Fruit fly (Drosophila melanogaster) whole organism, embryonic: ENCODE results near the gene CG5050.

ENCODE experiments used
- Ada2b ChIP-seq: fragments of 200-800 bp; sonication (Bioruptor generic); IDR thresholded peaks from 2 replicates; pipeline ENCODE4 v1.3.6; 2022; ENCODE audit warnings: missing biosample characterization, missing genetic modification characterization
- CG10366 ChIP-seq: fragments of 200-800 bp; sonication (Bioruptor generic); IDR thresholded peaks from 2 replicates; pipeline ENCODE4 v1.3.6; 2022; ENCODE audit warnings: missing biosample characterization, missing genetic modification characterization
- CG10431 ChIP-seq: fragments of 200-800 bp; sonication (Bioruptor generic); optimal IDR thresholded peaks from 3 replicates; lab custom pipeline; 2018; ENCODE audit warnings: missing biosample characterization, mild to moderate bottlenecking, missing genetic modification characterization
- CG10654 ChIP-seq: fragments of 200-800 bp; sonication (Bioruptor generic); optimal IDR thresholded peaks from 2 replicates; lab custom pipeline; 2016; ENCODE audit warnings: missing biosample characterization, missing genetic modification characterization
- CG13775 ChIP-seq: fragments of 200-800 bp; sonication (Bioruptor generic); optimal IDR thresholded peaks from 3 replicates; lab custom pipeline; 2017; ENCODE audit warnings: missing biosample characterization, mild to moderate bottlenecking, missing genetic modification characterization
- CG15073 ChIP-seq: fragments of 200-800 bp; sonication (Bioruptor generic); optimal IDR thresholded peaks from 2 replicates; lab custom pipeline; 2016; ENCODE audit warnings: missing biosample characterization, missing genetic modification characterization
- CG1602 ChIP-seq: fragments of 200-800 bp; sonication (Bioruptor generic); optimal IDR thresholded peaks from 3 replicates; lab custom pipeline; 2016; ENCODE audit warnings: missing biosample characterization, missing genetic modification characterization
- CG1603 ChIP-seq: fragments of 200-800 bp; sonication (Bioruptor generic); optimal IDR thresholded peaks from 2 replicates; lab custom pipeline; 2019; ENCODE audit warnings: missing biosample characterization, mild to moderate bottlenecking, missing genetic modification characterization, moderate library complexity
- CG18262 ChIP-seq: fragments of 200-800 bp; optimal IDR thresholded peaks from 3 replicates; lab custom pipeline; 2019; ENCODE audit warnings: missing biosample characterization, mild to moderate bottlenecking, missing genetic modification characterization, moderate library complexity
- CG2712 ChIP-seq: fragments of 200-800 bp; optimal IDR thresholded peaks from 3 replicates; lab custom pipeline; 2019; ENCODE audit warnings: missing biosample characterization, mild to moderate bottlenecking, missing genetic modification characterization, moderate library complexity
- CG34224 ChIP-seq: fragments of 200-800 bp; sonication (Bioruptor generic); IDR thresholded peaks from 3 replicates; pipeline ENCODE4 v1.3.6; 2022; ENCODE audit warnings: missing biosample characterization, missing genetic modification characterization; ENCODE audit not compliant: partially characterized antibody
- CG3838 ChIP-seq: fragments of 200-800 bp; sonication (Bioruptor generic); optimal IDR thresholded peaks from 3 replicates; lab custom pipeline; 2016; ENCODE audit warnings: missing biosample characterization, missing genetic modification characterization
- CG6272 ChIP-seq: fragments of 200-800 bp; sonication (Bioruptor generic); IDR thresholded peaks from 2 replicates; pipeline ENCODE4 v1.3.6; 2022; ENCODE audit warnings: missing biosample characterization, missing genetic modification characterization
- CG7786 ChIP-seq: fragments of 200-800 bp; sonication (Bioruptor generic); optimal IDR thresholded peaks from 2 replicates; lab custom pipeline; 2016; ENCODE audit warnings: missing biosample characterization, missing genetic modification characterization
- CG8388 ChIP-seq: fragments of 200-800 bp; sonication (Bioruptor generic); optimal IDR thresholded peaks from 2 replicates; lab custom pipeline; 2019; ENCODE audit warnings: missing biosample characterization, mild to moderate bottlenecking, missing genetic modification characterization, moderate library complexity
- Deaf1 ChIP-seq: fragments of 200-800 bp; optimal IDR thresholded peaks from 3 replicates; lab custom pipeline; 2019; ENCODE audit warnings: missing biosample characterization, mild to moderate bottlenecking, missing genetic modification characterization, moderate library complexity
- Dip2 ChIP-seq: fragments of 200-800 bp; sonication (Bioruptor generic); IDR thresholded peaks from 2 replicates; pipeline ENCODE4 v1.3.6; 2022; ENCODE audit warnings: missing biosample characterization, missing genetic modification characterization
- Doc2 ChIP-seq: fragments of 200-800 bp; sonication (Bioruptor generic); IDR thresholded peaks from 2 replicates; pipeline ENCODE4 v1.3.6; 2022; ENCODE audit warnings: missing biosample characterization, missing genetic modification characterization
- GATAe ChIP-seq: fragments of 200-800 bp; sonication (Bioruptor generic); conservative IDR thresholded peaks from 2 replicates; pipeline ENCODE4 v1.3.6; 2022; ENCODE audit warnings: missing biosample characterization, missing genetic modification characterization
- H2.0 ChIP-seq: fragments of 200-800 bp; sonication (Bioruptor generic); IDR thresholded peaks from 2 replicates; pipeline ENCODE4 v1.3.6; 2022; ENCODE audit warnings: missing biosample characterization, missing genetic modification characterization
- MESR4 ChIP-seq: fragments of 200-800 bp; sonication (Bioruptor generic); optimal IDR thresholded peaks from 2 replicates; lab custom pipeline; 2018; ENCODE audit warnings: missing biosample characterization, mild to moderate bottlenecking, missing genetic modification characterization, moderate library complexity
- Neu2 ChIP-seq: fragments of 200-800 bp; sonication (Bioruptor generic); optimal IDR thresholded peaks from 3 replicates; lab custom pipeline; 2016; ENCODE audit warnings: missing biosample characterization, missing genetic modification characterization, borderline replicate concordance
- Sin3A ChIP-seq: fragments of >200 bp; optimal IDR thresholded peaks from 2 replicates; lab custom pipeline; 2018
- Tbp ChIP-seq: fragments of >200 bp; optimal IDR thresholded peaks from 2 replicates; lab custom pipeline; 2018; ENCODE audit warnings: missing biosample characterization, missing genetic modification characterization
- Vsx1 ChIP-seq: fragments of 200-800 bp; sonication (Bioruptor generic); optimal IDR thresholded peaks from 2 replicates; lab custom pipeline; 2017; ENCODE audit warnings: missing biosample characterization, mild to moderate bottlenecking, missing genetic modification characterization, missing genetic modification reagents
- abd-A ChIP-seq: fragments of 200-800 bp; sonication (Bioruptor generic); optimal IDR thresholded peaks from 3 replicates; lab custom pipeline; 2019; ENCODE audit warnings: missing biosample characterization, mild to moderate bottlenecking, missing genetic modification characterization, moderate library complexity
- aop ChIP-seq: fragments of 200-800 bp; sonication (Bioruptor generic); IDR thresholded peaks from 2 replicates; pipeline ENCODE4 v1.3.6; 2022; ENCODE audit warnings: missing biosample characterization, missing genetic modification characterization
- ash1 ChIP-seq: fragments of 200-800 bp; sonication (Bioruptor generic); optimal IDR thresholded peaks from 2 replicates; lab custom pipeline; 2018; ENCODE audit warnings: missing biosample characterization, mild to moderate bottlenecking, missing genetic modification characterization
- bab2 ChIP-seq: fragments of 200-800 bp; sonication (Bioruptor generic); optimal IDR thresholded peaks from 2 replicates; lab custom pipeline; 2016; ENCODE audit warnings: missing biosample characterization, missing genetic modification characterization
- cg ChIP-seq: fragments of 200-800 bp; sonication (Bioruptor generic); optimal IDR thresholded peaks from 3 replicates; lab custom pipeline; 2019; ENCODE audit warnings: missing biosample characterization, mild to moderate bottlenecking, missing genetic modification characterization, moderate library complexity
- corto ChIP-seq: fragments of 200-800 bp; sonication (Bioruptor generic); optimal IDR thresholded peaks from 2 replicates; lab custom pipeline; 2016; ENCODE audit warnings: missing biosample characterization, mild to moderate bottlenecking, missing genetic modification characterization, moderate library complexity
- dimm ChIP-seq: fragments of 200-800 bp; sonication (Bioruptor generic); IDR thresholded peaks from 2 replicates; pipeline ENCODE4 v1.3.6; 2022; ENCODE audit warnings: missing biosample characterization, missing genetic modification characterization
- eve ChIP-seq, 2 experiments: fragments of >200 bp; optimal IDR thresholded peaks; 2 replicates each; lab custom pipeline; 2017; ENCODE audit warnings: missing biosample characterization in 2 of 2, missing genetic modification characterization in 2 of 2
- ewg ChIP-seq: fragments of 200-800 bp; sonication (Bioruptor generic); optimal IDR thresholded peaks from 3 replicates; lab custom pipeline; 2017; ENCODE audit warnings: mild to moderate bottlenecking, missing biosample characterization, missing genetic modification reagents, missing genetic modification characterization
- fd64A ChIP-seq: fragments of 200-800 bp; sonication (Bioruptor generic); optimal IDR thresholded peaks from 3 replicates; lab custom pipeline; 2018; ENCODE audit warnings: missing biosample characterization, mild to moderate bottlenecking, missing genetic modification characterization
- gfzf ChIP-seq: fragments of 200-800 bp; sonication (Bioruptor generic); optimal IDR thresholded peaks from 2 replicates; lab custom pipeline; 2016; ENCODE audit warnings: missing biosample characterization, mild to moderate bottlenecking, missing genetic modification characterization, moderate library complexity
- hb ChIP-seq: fragments of 200-800 bp; sonication (Bioruptor generic); IDR thresholded peaks from 3 replicates; pipeline ENCODE4 v1.3.6; 2022; ENCODE audit warnings: missing biosample characterization, missing genetic modification characterization; ENCODE audit not compliant: partially characterized antibody
- insv ChIP-seq, 2 experiments: fragments of 200-800 bp; sonication (Bioruptor generic); optimal IDR thresholded peaks; 3 replicates each; lab custom pipeline; 2016 to 2018; ENCODE audit warnings: missing biosample characterization in 2 of 2, missing genetic modification characterization in 2 of 2
- lab ChIP-seq: fragments of 200-800 bp; sonication (Bioruptor generic); optimal IDR thresholded peaks from 3 replicates; lab custom pipeline; 2017; ENCODE audit warnings: missing biosample characterization, missing genetic modification characterization, mild to moderate bottlenecking, moderate library complexity, missing genetic modification reagents
- luna ChIP-seq: fragments of 200-800 bp; sonication (Bioruptor generic); optimal IDR thresholded peaks from 2 replicates; lab custom pipeline; 2016; ENCODE audit warnings: missing biosample characterization, missing genetic modification characterization
- nmo ChIP-seq: fragments of 200-800 bp; sonication (Bioruptor generic); optimal IDR thresholded peaks from 2 replicates; lab custom pipeline; 2018; ENCODE audit warnings: missing biosample characterization, mild to moderate bottlenecking, missing genetic modification characterization, moderate library complexity
- odd ChIP-seq: fragments of 200-800 bp; sonication (Bioruptor generic); optimal IDR thresholded peaks from 2 replicates; lab custom pipeline; 2017; ENCODE audit warnings: missing biosample characterization, mild to moderate bottlenecking, missing genetic modification characterization
- pnt ChIP-seq: fragments of 200-800 bp; sonication (Bioruptor generic); optimal IDR thresholded peaks from 3 replicates; lab custom pipeline; 2016; ENCODE audit warnings: missing biosample characterization, missing genetic modification characterization
- prd ChIP-seq, 3 experiments: fragments of >200 bp in 2 of 3; fragments of 200-800 bp in 1 of 3; sonication (Bioruptor generic) in 1 of 3; optimal IDR thresholded peaks in 2 of 3; IDR thresholded peaks in 1 of 3; 2 replicates in 2 of 3; 3 replicates in 1 of 3; pipeline versions ENCODE4 v1.3.6 to Lab custom; 2017 to 2022; ENCODE audit warnings: missing biosample characterization in 1 of 3, missing genetic modification characterization in 1 of 3
- ro ChIP-seq: fragments of 200-800 bp; sonication (Bioruptor generic); IDR thresholded peaks from 2 replicates; pipeline ENCODE4 v1.3.6; 2022; ENCODE audit warnings: missing biosample characterization, missing genetic modification characterization
- row ChIP-seq: fragments of 200-800 bp; sonication (Bioruptor generic); IDR thresholded peaks from 3 replicates; pipeline ENCODE4 v1.3.6; 2022; ENCODE audit warnings: missing biosample characterization, missing genetic modification characterization
- schlank ChIP-seq: fragments of 200-800 bp; sonication (Bioruptor generic); optimal IDR thresholded peaks from 2 replicates; lab custom pipeline; 2018; ENCODE audit warnings: missing biosample characterization, mild to moderate bottlenecking, missing genetic modification characterization
- scrt ChIP-seq: fragments of 200-800 bp; sonication (Bioruptor generic); optimal IDR thresholded peaks from 2 replicates; lab custom pipeline; 2018; ENCODE audit warnings: missing biosample characterization, mild to moderate bottlenecking, missing genetic modification characterization, moderate library complexity
- trh ChIP-seq: fragments of 200-800 bp; sonication (Bioruptor generic); optimal IDR thresholded peaks from 2 replicates; lab custom pipeline; 2016; ENCODE audit warnings: missing biosample characterization, missing genetic modification characterization
- wek ChIP-seq: fragments of 200-800 bp; sonication (Bioruptor generic); optimal IDR thresholded peaks from 3 replicates; lab custom pipeline; 2018; ENCODE audit warnings: missing biosample characterization, mild to moderate bottlenecking, missing genetic modification characterization, moderate library complexity
- zfh2 ChIP-seq: fragments of 200-800 bp; sonication (Bioruptor generic); optimal IDR thresholded peaks from 2 replicates; lab custom pipeline; 2016; ENCODE audit warnings: missing biosample characterization, missing genetic modification characterization

Gene CG5050

dm6 chr2L:17500946-17501451 lies 48.3 kb downstream of the CG5050 start, which contains the start of the genes mEFTs and Dhc36C (continued):
- TF ChIP-seq fd64A (GFP tag; lab: Kevin White, UChicago): no peak
- TF ChIP-seq CG3838: no peak
- TF ChIP-seq CG10366: no peak
- TF ChIP-seq ro: no peak
- no peak for TF ChIP-seq ash1
- peak; percentile 60 for TF ChIP-seq CG1603
- TF ChIP-seq trh: no peak
- no peak for TF ChIP-seq luna (GFP tag; lab: Kevin White, UChicago)
- TF ChIP-seq ewg (GFP tag; lab: Kevin White, UChicago): peak; percentile 96
- TF ChIP-seq Sin3A (lab: Kevin White, UChicago): peak; percentile 40
- no peak for TF ChIP-seq H2.0
- no peak for TF ChIP-seq insv (GFP tag; optimal IDR thresholded peaks at IDR 0.05; lab: Kevin White, UChicago)
- no peak; the same call in 2 of the 3 replicates for TF ChIP-seq row (GFP tag; lab: Robert Waterston, UW)
- TF ChIP-seq CG18262: no peak
- TF ChIP-seq abd-A (tag; lab: Kevin White, UChicago): no peak
- no peak for TF ChIP-seq Deaf1 (tag; lab: Kevin White, UChicago)
- no peak for TF ChIP-seq CG7786 (GFP tag; lab: Kevin White, UChicago)
- no peak for TF ChIP-seq CG15073 (GFP tag; lab: Kevin White, UChicago)
- TF ChIP-seq dimm (GFP tag; lab: Robert Waterston, UW): no peak
- TF ChIP-seq CG2712 (tag; lab: Kevin White, UChicago): no peak
- TF ChIP-seq gfzf (GFP tag; lab: Kevin White, UChicago): peak; percentile 43
- TF ChIP-seq pnt (GFP tag; lab: Kevin White, UChicago): no peak
- no peak for TF ChIP-seq CG6272 (GFP tag; lab: Robert Waterston, UW)
- TF ChIP-seq hb (GFP tag; lab: Robert Waterston, UW): peak; percentile 74; the same call in 2 of the 3 replicates
- no peak for TF ChIP-seq Neu2 (GFP tag; lab: Kevin White, UChicago)
- no peak for TF ChIP-seq CG10431 (GFP tag; lab: Kevin White, UChicago)
- no peak for TF ChIP-seq corto (GFP tag; lab: Kevin White, UChicago)
- TF ChIP-seq GATAe (GFP tag; lab: Robert Waterston, UW): no peak
- TF ChIP-seq Tbp (GFP tag; lab: Kevin White, UChicago): no peak
- no peak for TF ChIP-seq wek (GFP tag; lab: Kevin White, UChicago)
- no peak for TF ChIP-seq cg (GFP tag; lab: Kevin White, UChicago)
- no peak for TF ChIP-seq Dip2 (GFP tag; lab: Robert Waterston, UW)
- TF ChIP-seq bab2: no peak
- TF ChIP-seq zfh2 (GFP tag; lab: Kevin White, UChicago): no peak
- no peak for TF ChIP-seq Ada2b (GFP tag; lab: Robert Waterston, UW)
- TF ChIP-seq aop: no peak
- no peak for TF ChIP-seq CG10654 (GFP tag; lab: Kevin White, UChicago)
- no peak for TF ChIP-seq CG1602 (GFP tag; lab: Kevin White, UChicago)
- TF ChIP-seq Doc2 (GFP tag; lab: Robert Waterston, UW): no peak
- no peak for TF ChIP-seq prd (optimal IDR thresholded peaks at IDR 0.05; lab: Kevin White, UChicago)
- TF ChIP-seq prd (GFP tag; IDR thresholded peaks at IDR 0.05; lab: Robert Waterston, UW): no peak
- no peak for TF ChIP-seq odd (GFP tag; lab: Kevin White, UChicago)
- peak; percentile 42 for TF ChIP-seq nmo
- no peak for TF ChIP-seq Vsx1
- TF ChIP-seq CG34224 (GFP tag; lab: Robert Waterston, UW): peak; percentile 84
- TF ChIP-seq CG8388 (GFP tag; lab: Kevin White, UChicago): no peak
- no peak for TF ChIP-seq CG13775 (GFP tag; lab: Kevin White, UChicago)
- no peak for TF ChIP-seq schlank (tag; lab: Kevin White, UChicago)
- peak; percentile 45 for TF ChIP-seq scrt (GFP tag; lab: Kevin White, UChicago)
- no peak for TF ChIP-seq lab
- no peak for TF ChIP-seq eve (GFP tag; optimal IDR thresholded peaks at IDR 0.05; lab: Kevin White, UChicago)
- TF ChIP-seq MESR4 (GFP tag; lab: Kevin White, UChicago): peak; percentile 66
